Fruit fly (Drosophila melanogaster) whole organism, embryonic: ENCODE results near the gene CG10512.

Experiments
- B-H1 ChIP-seq: fragments of 200-800 bp; sonication (Bioruptor generic); IDR thresholded peaks from 3 replicates; pipeline ENCODE4 v1.3.6; 2022; ENCODE audit warnings: missing biosample characterization, missing genetic modification characterization
- Bteb2 ChIP-seq: fragments of 200-800 bp; sonication (Bioruptor generic); optimal IDR thresholded peaks from 2 replicates; lab custom pipeline; 2016; ENCODE audit warnings: missing biosample characterization, missing genetic modification characterization
- C15 ChIP-seq: fragments of 200-800 bp; sonication (Bioruptor generic); IDR thresholded peaks from 3 replicates; pipeline ENCODE4 v1.3.6; 2022; ENCODE audit warnings: missing biosample characterization, missing genetic modification characterization
- CG12744 ChIP-seq: fragments of 200-800 bp; sonication (Bioruptor generic); optimal IDR thresholded peaks from 2 replicates; lab custom pipeline; 2016; ENCODE audit warnings: missing biosample characterization, missing genetic modification characterization
- CG1529 ChIP-seq: fragments of 200-800 bp; sonication (Bioruptor generic); optimal IDR thresholded peaks from 3 replicates; lab custom pipeline; 2018; ENCODE audit warnings: missing biosample characterization, missing genetic modification characterization
- CG15514 ChIP-seq: fragments of 200-800 bp; sonication (Bioruptor generic); optimal IDR thresholded peaks from 3 replicates; lab custom pipeline; 2017; ENCODE audit warnings: missing biosample characterization, missing genetic modification characterization, mild to moderate bottlenecking, moderate library complexity, missing genetic modification reagents
- CG1603 ChIP-seq: fragments of 200-800 bp; sonication (Bioruptor generic); optimal IDR thresholded peaks from 2 replicates; lab custom pipeline; 2019; ENCODE audit warnings: missing biosample characterization, mild to moderate bottlenecking, missing genetic modification characterization, moderate library complexity
- CG17361 ChIP-seq: fragments of 200-800 bp; sonication (Bioruptor generic); IDR thresholded peaks from 3 replicates; pipeline ENCODE4 v1.3.6; 2022; ENCODE audit warnings: missing biosample characterization, missing genetic modification characterization
- CG17912 ChIP-seq: fragments of 200-800 bp; sonication (Bioruptor generic); optimal IDR thresholded peaks from 2 replicates; lab custom pipeline; 2018; ENCODE audit warnings: missing biosample characterization, mild to moderate bottlenecking, missing genetic modification characterization
- CG3163 ChIP-seq: fragments of 200-800 bp; sonication (Bioruptor generic); optimal IDR thresholded peaks from 3 replicates; lab custom pipeline; 2016; ENCODE audit warnings: missing biosample characterization, missing genetic modification characterization
- CG3407 ChIP-seq: fragments of 200-800 bp; sonication (Bioruptor generic); optimal IDR thresholded peaks from 2 replicates; lab custom pipeline; 2018; ENCODE audit warnings: missing biosample characterization, mild to moderate bottlenecking, missing genetic modification characterization
- CG43689 ChIP-seq: fragments of 200-800 bp; sonication (Bioruptor generic); IDR thresholded peaks from 2 replicates; pipeline ENCODE4 v1.3.6; 2022; ENCODE audit warnings: missing biosample characterization, missing genetic modification characterization
- CG6854 ChIP-seq: fragments of 200-800 bp; sonication (Bioruptor generic); optimal IDR thresholded peaks from 3 replicates; lab custom pipeline; 2017; ENCODE audit warnings: missing biosample characterization, mild to moderate bottlenecking, missing genetic modification characterization
- CG8765 ChIP-seq: fragments of 200-800 bp; sonication (Bioruptor generic); IDR thresholded peaks from 2 replicates; pipeline ENCODE4 v1.3.6; 2022; ENCODE audit warnings: missing biosample characterization, missing genetic modification characterization
- CG9609 ChIP-seq: fragments of 200-800 bp; sonication (Bioruptor generic); optimal IDR thresholded peaks from 3 replicates; lab custom pipeline; 2016; ENCODE audit warnings: missing biosample characterization, missing genetic modification characterization
- D19B ChIP-seq: fragments of 200-800 bp; sonication (Bioruptor generic); optimal IDR thresholded peaks from 2 replicates; lab custom pipeline; 2017; ENCODE audit warnings: missing biosample characterization, mild to moderate bottlenecking, missing genetic modification characterization
- Dp ChIP-seq: fragments of 200-800 bp; sonication (Bioruptor generic); optimal IDR thresholded peaks from 2 replicates; lab custom pipeline; 2018; ENCODE audit warnings: missing biosample characterization, mild to moderate bottlenecking, missing genetic modification characterization, moderate library complexity
- ERR ChIP-seq: fragments of 200-800 bp; sonication (Bioruptor generic); optimal IDR thresholded peaks from 2 replicates; lab custom pipeline; 2016; ENCODE audit warnings: missing biosample characterization, missing genetic modification characterization
- Ets97D ChIP-seq: fragments of 200-800 bp; sonication (Bioruptor generic); optimal IDR thresholded peaks from 3 replicates; lab custom pipeline; 2016; ENCODE audit warnings: missing biosample characterization, missing genetic modification characterization
- Hr3 ChIP-seq: fragments of 200-800 bp; sonication (Bioruptor generic); optimal IDR thresholded peaks from 3 replicates; lab custom pipeline; 2016; ENCODE audit warnings: missing biosample characterization, missing genetic modification characterization
- Lim3 ChIP-seq: fragments of 200-800 bp; sonication (Bioruptor generic); IDR thresholded peaks from 2 replicates; pipeline ENCODE4 v1.3.6; 2022; ENCODE audit warnings: missing biosample characterization, missing genetic modification characterization
- NK7.1 ChIP-seq: fragments of 200-800 bp; sonication (Bioruptor generic); optimal IDR thresholded peaks from 3 replicates; lab custom pipeline; 2016; ENCODE audit warnings: missing biosample characterization, missing genetic modification characterization
- PHDP ChIP-seq: fragments of 200-800 bp; sonication (Bioruptor generic); optimal IDR thresholded peaks from 3 replicates; lab custom pipeline; 2018; ENCODE audit warnings: missing biosample characterization, mild to moderate bottlenecking, missing genetic modification characterization, moderate library complexity
- Ravus ChIP-seq: fragments of 200-800 bp; sonication (Bioruptor generic); IDR thresholded peaks from 2 replicates; pipeline ENCODE4 v1.3.6; 2022; ENCODE audit warnings: missing biosample characterization, missing genetic modification characterization
- Rfx ChIP-seq: fragments of 200-800 bp; sonication (Bioruptor generic); IDR thresholded peaks from 2 replicates; pipeline ENCODE4 v1.3.6; 2022; ENCODE audit warnings: missing biosample characterization, missing genetic modification characterization
- Rx ChIP-seq: fragments of 200-800 bp; sonication (Bioruptor generic); IDR thresholded peaks from 2 replicates; pipeline ENCODE4 v1.3.6; 2022; ENCODE audit warnings: missing biosample characterization, missing genetic modification characterization
- Sox100B ChIP-seq: fragments of 200-800 bp; sonication (Bioruptor generic); optimal IDR thresholded peaks from 3 replicates; lab custom pipeline; 2018; ENCODE audit warnings: missing biosample characterization, mild to moderate bottlenecking, missing genetic modification characterization
- Stat92E ChIP-seq, 3 experiments: fragments of >200 bp in 2 of 3; fragments of 200-800 bp in 1 of 3; sonication (Bioruptor generic) in 1 of 3; optimal IDR thresholded peaks; 2 replicates each; lab custom pipeline; 2017 to 2019; ENCODE audit warnings: missing biosample characterization in 3 of 3, missing genetic modification characterization in 3 of 3, mild to moderate bottlenecking in 1 of 3, moderate library complexity in 1 of 3
- TFAM ChIP-seq: fragments of 200-800 bp; sonication (Bioruptor generic); optimal IDR thresholded peaks from 2 replicates; lab custom pipeline; 2017; ENCODE audit warnings: missing biosample characterization, missing genetic modification characterization, inconsistent platforms
- Trl ChIP-seq, 3 experiments: fragments of >200 bp in 2 of 3; fragments of 200-800 bp in 1 of 3; sonication (Bioruptor generic) in 1 of 3; optimal IDR thresholded peaks; 2 replicates in 1 of 3; 3 replicates in 2 of 3; lab custom pipeline; 2016 to 2017; ENCODE audit warnings: missing biosample characterization in 1 of 3, missing genetic modification characterization in 1 of 3
- abd-A ChIP-seq: fragments of 200-800 bp; sonication (Bioruptor generic); optimal IDR thresholded peaks from 3 replicates; lab custom pipeline; 2019; ENCODE audit warnings: missing biosample characterization, mild to moderate bottlenecking, missing genetic modification characterization, moderate library complexity
- ase ChIP-seq: fragments of 200-800 bp; sonication (Bioruptor generic); IDR thresholded peaks from 3 replicates; pipeline ENCODE4 v1.3.6; 2022; ENCODE audit warnings: missing biosample characterization, missing genetic modification characterization
- bowl ChIP-seq: fragments of 200-800 bp; sonication (Bioruptor generic); IDR thresholded peaks from 2 replicates; pipeline ENCODE4 v1.3.6; 2022; ENCODE audit warnings: missing biosample characterization, missing genetic modification characterization
- cato ChIP-seq: fragments of 200-800 bp; sonication (Bioruptor generic); optimal IDR thresholded peaks from 2 replicates; lab custom pipeline; 2016; ENCODE audit warnings: missing biosample characterization, missing genetic modification characterization, borderline replicate concordance
- chm ChIP-seq: fragments of 200-800 bp; sonication (Bioruptor generic); IDR thresholded peaks from 2 replicates; pipeline ENCODE4 v1.3.6; 2022; ENCODE audit warnings: missing biosample characterization, missing genetic modification characterization
- dati ChIP-seq: fragments of 200-800 bp; sonication (Bioruptor generic); IDR thresholded peaks from 2 replicates; pipeline ENCODE4 v1.3.6; 2022; ENCODE audit warnings: missing biosample characterization, missing genetic modification characterization
- dysf ChIP-seq: fragments of 200-800 bp; sonication (Bioruptor generic); IDR thresholded peaks from 3 replicates; pipeline ENCODE4 v1.3.6; 2022; ENCODE audit warnings: missing biosample characterization, missing genetic modification characterization
- esg ChIP-seq: fragments of 200-800 bp; sonication (Bioruptor generic); conservative IDR thresholded peaks from 2 replicates; pipeline ENCODE4 v1.3.6; 2022; ENCODE audit warnings: missing biosample characterization, missing genetic modification characterization
- gro ChIP-seq: fragments of 200-800 bp; sonication (Bioruptor generic); optimal IDR thresholded peaks from 2 replicates; lab custom pipeline; 2016; ENCODE audit warnings: missing biosample characterization, missing genetic modification characterization
- lov ChIP-seq, 2 experiments: fragments of 200-800 bp in 1 of 2; fragments of >200 bp in 1 of 2; sonication (Bioruptor generic) in 1 of 2; IDR thresholded peaks in 1 of 2; optimal IDR thresholded peaks in 1 of 2; 2 replicates in 1 of 2; 3 replicates in 1 of 2; pipeline versions ENCODE4 v1.3.6 to Lab custom; 2017 to 2022; ENCODE audit warnings: missing biosample characterization in 1 of 2, missing genetic modification characterization in 1 of 2
- mam ChIP-seq: fragments of 200-800 bp; sonication (Bioruptor generic); optimal IDR thresholded peaks from 3 replicates; lab custom pipeline; 2016; ENCODE audit warnings: missing biosample characterization, missing genetic modification characterization
- nmo ChIP-seq: fragments of 200-800 bp; sonication (Bioruptor generic); optimal IDR thresholded peaks from 2 replicates; lab custom pipeline; 2018; ENCODE audit warnings: missing biosample characterization, mild to moderate bottlenecking, missing genetic modification characterization, moderate library complexity
- pan ChIP-seq, 4 experiments: fragments of >200 bp in 3 of 4; fragments of 200-800 bp in 1 of 4; sonication (Bioruptor generic) in 1 of 4; optimal IDR thresholded peaks in 3 of 4; IDR thresholded peaks in 1 of 4; 2 replicates each; pipeline versions ENCODE4 v1.3.6 to Lab custom; 2017 to 2022; ENCODE audit warnings: missing biosample characterization in 2 of 4, missing genetic modification characterization in 2 of 4, mixed read lengths in 1 of 4
- sd ChIP-seq: fragments of 200-800 bp; sonication (Bioruptor generic); optimal IDR thresholded peaks from 3 replicates; lab custom pipeline; 2018; ENCODE audit warnings: missing biosample characterization, mild to moderate bottlenecking, missing genetic modification characterization, moderate library complexity
- stwl ChIP-seq: fragments of 200-800 bp; sonication (Bioruptor generic); optimal IDR thresholded peaks from 3 replicates; lab custom pipeline; 2018; ENCODE audit warnings: missing biosample characterization, mild to moderate bottlenecking, missing genetic modification characterization, moderate library complexity
- sug ChIP-seq: fragments of 200-800 bp; optimal IDR thresholded peaks from 2 replicates; lab custom pipeline; 2019; ENCODE audit warnings: missing biosample characterization, mild to moderate bottlenecking, missing genetic modification characterization, moderate library complexity
- tin ChIP-seq: fragments of 200-800 bp; sonication (Bioruptor generic); optimal IDR thresholded peaks from 3 replicates; lab custom pipeline; 2016; ENCODE audit warnings: missing biosample characterization, missing genetic modification characterization
- tna ChIP-seq: fragments of 200-800 bp; sonication (Bioruptor generic); IDR thresholded peaks from 2 replicates; pipeline ENCODE4 v1.3.6; 2022; ENCODE audit warnings: missing biosample characterization, missing genetic modification characterization; ENCODE audit not compliant: partially characterized antibody
- vvl ChIP-seq: fragments of 200-800 bp; sonication (Bioruptor generic); IDR thresholded peaks from 2 replicates; pipeline ENCODE4 v1.3.6; 2022; ENCODE audit warnings: missing biosample characterization, missing genetic modification characterization

The CG10512 gene

DNA sequence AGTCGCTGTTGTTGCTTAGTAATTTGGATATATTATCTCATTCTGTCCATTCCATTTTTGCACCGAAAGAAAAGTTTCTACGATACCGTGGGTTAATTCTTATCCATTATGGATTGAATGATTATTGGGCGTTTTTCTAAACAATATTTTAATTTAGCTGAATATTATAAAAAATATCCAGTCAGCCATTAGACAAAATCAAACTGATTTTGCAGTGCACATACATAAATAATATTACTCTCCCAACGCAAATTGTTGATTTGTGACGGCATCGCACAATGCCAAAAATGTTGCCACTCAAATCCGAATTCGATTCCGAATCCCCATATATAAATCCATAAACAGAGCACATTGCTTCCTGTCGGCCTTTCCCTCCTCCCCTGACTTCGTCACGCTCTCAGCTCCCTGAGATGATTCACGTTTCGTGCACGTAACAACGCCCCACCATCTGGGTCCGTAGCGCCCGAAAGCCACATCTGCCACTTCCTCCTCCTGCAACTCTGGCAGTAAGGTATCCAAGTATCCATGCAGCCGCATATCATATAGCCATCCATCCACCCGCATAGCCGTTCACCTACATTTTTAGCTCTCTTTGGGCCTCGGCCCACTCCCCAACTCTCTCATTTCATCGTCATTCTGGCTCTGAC, 25.7 kb upstream of the CG10512 start (continued):
- TF ChIP-seq bowl (GFP tag; lab: Robert Waterston, UW) (peak; percentile 16; the same call in 1 of the 2 replicates), TFAM (GFP tag; lab: Kevin White, UChicago) (no peak), cato (GFP tag; lab: Kevin White, UChicago) (no peak), Rfx (GFP tag; lab: Robert Waterston, UW) (peak; percentile 93), pan (optimal IDR thresholded peaks at IDR 0.05; lab: Kevin White, UChicago) (no peak), pan (GFP tag; optimal IDR thresholded peaks at IDR 0.05 in 1 of 2, IDR thresholded peaks at IDR 0.05 in 1 of 2) (peak in 1 of 2 experiments; percentile 69), CG3407 (no peak), lov (optimal IDR thresholded peaks at IDR 0.05; lab: Kevin White, UChicago) (no peak), lov (GFP tag; IDR thresholded peaks at IDR 0.05; lab: Robert Waterston, UW) (no peak), Dp (GFP tag; lab: Kevin White, UChicago) (no peak), Stat92E (GFP tag; optimal IDR thresholded peaks at IDR 0.05; lab: Kevin White, UChicago) (no peak), CG8765 (GFP tag; lab: Robert Waterston, UW) (no peak), ase (GFP tag; lab: Robert Waterston, UW) (0 out of 3 replicates have a peak, but pooled peaks have one; percentile 5), Rx (GFP tag; lab: Robert Waterston, UW) (no peak), CG12744 (GFP tag; lab: Kevin White, UChicago) (peak; percentile 55), PHDP (tag; lab: Kevin White, UChicago) (peak; percentile 78), NK7.1 (GFP tag; lab: Kevin White, UChicago) (peak; percentile 29), Ravus (GFP tag; lab: Robert Waterston, UW) (peak; percentile 51), CG6854 (GFP tag; lab: Kevin White, UChicago) (peak; percentile 64), dati (GFP tag; lab: Robert Waterston, UW) (no peak), chm (GFP tag; lab: Robert Waterston, UW) (no peak), C15 (GFP tag; lab: Robert Waterston, UW) (no peak), stwl (tag; lab: Kevin White, UChicago) (no peak), Trl (optimal IDR thresholded peaks at IDR 0.05; lab: Kevin White, UChicago) (peak in 1 of 2 experiments; percentile 23), Trl (GFP tag; optimal IDR thresholded peaks at IDR 0.05; lab: Kevin White, UChicago) (peak; percentile 10), CG9609 (GFP tag; lab: Kevin White, UChicago) (no peak), CG15514 (GFP tag; lab: Kevin White, UChicago) (peak; percentile 65), D19B (GFP tag; lab: Kevin White, UChicago) (peak; percentile 71), mam (GFP tag; lab: Kevin White, UChicago) (peak; percentile 67), B-H1 (GFP tag; lab: Robert Waterston, UW) (peak; percentile 53; the same call in 1 of the 3 replicates), sug (tag; lab: Kevin White, UChicago) (peak; percentile 24), CG1529 (GFP tag; lab: Kevin White, UChicago) (no peak), CG3163 (GFP tag; lab: Kevin White, UChicago) (no peak), Bteb2 (GFP tag; lab: Kevin White, UChicago) (peak; percentile 68), Lim3 (GFP tag; lab: Robert Waterston, UW) (no peak), CG43689 (GFP tag; lab: Robert Waterston, UW) (no peak), CG17361 (no peak), Hr3 (GFP tag; lab: Kevin White, UChicago) (peak; percentile 56), Sox100B (no peak), CG17912 (GFP tag; lab: Kevin White, UChicago) (no peak), dysf (peak; percentile 85), vvl (GFP tag; lab: Robert Waterston, UW) (peak; percentile 74; the same call in 1 of the 2 replicates), nmo (GFP tag; lab: Kevin White, UChicago) (peak; percentile 33), tna (GFP tag; lab: Robert Waterston, UW) (no peak), ERR (GFP tag; lab: Kevin White, UChicago) (no peak), abd-A (tag; lab: Kevin White, UChicago) (peak; percentile 75), tin (GFP tag; lab: Kevin White, UChicago) (peak; percentile 12), gro (GFP tag; lab: Kevin White, UChicago) (peak; percentile 30), Ets97D (GFP tag; lab: Kevin White, UChicago) (no peak), sd (tag; lab: Kevin White, UChicago) (peak; percentile 77), CG1603 (tag; lab: Kevin White, UChicago) (no peak), esg (GFP tag; lab: Robert Waterston, UW) (peak; percentile 67)
